Worm (Caenorhabditis elegans): Measurements from ENCODE around the gene C27F2.6.

C27F2.6 gene

DNA sequence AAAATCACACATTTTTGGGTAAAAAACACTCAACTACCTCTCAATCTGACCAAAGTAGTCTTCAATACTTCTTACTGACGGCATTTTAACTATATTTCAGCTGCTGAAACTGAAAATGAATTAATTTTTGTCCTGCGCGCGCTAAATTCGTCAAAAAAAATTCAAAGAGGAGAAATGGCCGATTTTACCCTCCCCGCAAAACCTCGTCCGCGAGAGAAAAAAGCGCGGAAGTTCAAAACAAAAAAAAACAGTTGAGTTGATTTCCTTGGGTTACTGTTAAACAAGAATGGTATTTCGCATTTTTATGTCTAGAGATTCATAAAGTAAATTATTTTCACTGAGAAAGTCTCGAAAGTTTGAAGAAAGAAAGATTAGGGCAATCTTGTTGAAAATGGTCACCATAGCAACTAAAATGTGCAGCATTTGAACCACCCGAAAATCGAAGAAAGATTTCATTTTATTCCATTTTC, 6.6 kb upstream of the C27F2.6 start, which contains the start of the genes C27F2.10 and wdr-60 (continued):
- no peak for TF ChIP-seq nhr-90 (tag; optimal IDR thresholded peaks at IDR 0.05)

DNA sequence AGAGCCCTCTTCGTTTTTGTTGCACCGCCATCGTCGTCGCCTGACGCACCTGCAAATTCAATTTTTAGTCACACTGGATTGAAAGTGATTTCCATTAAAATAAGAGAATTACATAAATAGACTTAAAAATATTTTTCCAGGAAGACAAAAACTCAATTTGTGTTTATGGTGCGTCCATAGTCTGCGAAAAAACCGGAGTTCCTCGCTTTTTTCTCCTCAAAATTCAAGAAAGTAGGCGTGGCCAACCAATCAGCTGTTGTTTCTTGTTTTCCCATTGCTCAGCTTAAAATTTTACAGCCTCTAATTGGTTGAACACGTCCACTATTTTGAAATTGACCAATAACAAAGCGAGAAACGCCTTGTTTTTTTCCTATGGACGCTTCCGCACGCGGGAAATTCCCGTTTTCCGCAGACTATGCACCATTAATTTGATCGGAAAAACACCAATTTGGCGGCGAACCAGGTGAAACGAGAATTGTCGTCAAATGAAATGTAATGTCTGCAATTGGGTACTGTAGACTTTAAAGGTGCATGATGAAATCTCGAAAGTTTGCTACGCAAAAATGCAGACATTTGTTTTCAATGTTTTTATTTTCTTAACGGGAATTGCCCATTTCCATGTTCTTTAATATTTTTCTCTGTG, 4.3 kb upstream of the C27F2.6 start, which contains the start of gene C27F2.7:
Gene C27F2.7 (minus strand): TSS at position 51 of the 643 bp plus-strand sequence.
- no peak for TF ChIP-seq lin-40 (tag; optimal IDR thresholded peaks at IDR 0.05)
- no peak for TF ChIP-seq Y56A3A.18 (GFP tag; IDR thresholded peaks at IDR 0.05)
- peak; percentile 75 for TF ChIP-seq lin-54 (GFP tag; optimal IDR thresholded peaks at IDR 0.05)
- no peak for TF ChIP-seq ccch-3 (GFP tag; optimal IDR thresholded peaks at IDR 0.05)
- TF ChIP-seq mel-28 (tag; optimal IDR thresholded peaks at IDR 0.05; ENCODE audit: borderline replicate concordance) = no peak
- peak; percentile 94 for TF ChIP-seq lsl-1 (GFP tag; optimal IDR thresholded peaks at IDR 0.05)
- TF ChIP-seq ZK185.1 (tag; optimal IDR thresholded peaks at IDR 0.05; ENCODE audit: poor library complexity, severe bottlenecking) = no peak
- peak; percentile 82 for TF ChIP-seq efl-1 (GFP tag; optimal IDR thresholded peaks at IDR 0.05)
- no peak for TF ChIP-seq attf-3 (GFP tag; conservative IDR thresholded peaks at IDR 0.05)
- no peak for TF ChIP-seq zim-3 (tag; optimal IDR thresholded peaks at IDR 0.05)
- TF ChIP-seq madf-8 (GFP tag; conservative IDR thresholded peaks at IDR 0.05) = peak; percentile 90
- no peak for TF ChIP-seq lsy-27 (tag; optimal IDR thresholded peaks at IDR 0.05; ENCODE audit: borderline replicate concordance, insufficient read depth)
- no peak for TF ChIP-seq let-526 (GFP tag; IDR thresholded peaks at IDR 0.05)
- TF ChIP-seq let-607 (tag; optimal IDR thresholded peaks at IDR 0.05) = no peak
- TF ChIP-seq zfh-2 (GFP tag; conservative IDR thresholded peaks at IDR 0.05) = no peak
- peak; percentile 70; the same call in 1 of the 2 replicates for TF ChIP-seq madf-3 (GFP tag; IDR thresholded peaks at IDR 0.05)
- no peak for TF ChIP-seq attf-5 (GFP tag; optimal IDR thresholded peaks at IDR 0.05)
- no peak for TF ChIP-seq ceh-40 (GFP tag; IDR thresholded peaks at IDR 0.05)
- TF ChIP-seq bed-1 (GFP tag; IDR thresholded peaks at IDR 0.05) = no peak
- peak; percentile 95 for TF ChIP-seq nfyb-1 (GFP tag; IDR thresholded peaks at IDR 0.05)
- no peak for TF ChIP-seq lag-1 (GFP tag; IDR thresholded peaks at IDR 0.05)
- TF ChIP-seq snpc-3.4 (tag; optimal IDR thresholded peaks at IDR 0.05) = no peak
- no peak for TF ChIP-seq atf-7 (tag; optimal IDR thresholded peaks at IDR 0.05)
- TF ChIP-seq ztf-18 (tag; optimal IDR thresholded peaks at IDR 0.05) = peak; percentile 46
- no peak for TF ChIP-seq snpc-1.3 (tag; optimal IDR thresholded peaks at IDR 0.05; ENCODE audit: insufficient read depth)
- 0 out of 2 replicates have a peak, but pooled peaks have one; percentile 38 for TF ChIP-seq ztf-25 (GFP tag; IDR thresholded peaks at IDR 0.05)
- TF ChIP-seq cebp-2 (GFP tag; IDR thresholded peaks at IDR 0.05) = no peak
- no peak for TF ChIP-seq nhr-179 (tag; optimal IDR thresholded peaks at IDR 0.05)
- no peak for TF ChIP-seq mes-4 (tag; optimal IDR thresholded peaks at IDR 0.05)
- peak; percentile 60 for TF ChIP-seq tlf-1 (GFP tag; optimal IDR thresholded peaks at IDR 0.05)
- peak; percentile 72 for TF ChIP-seq F49E8.2 (tag; optimal IDR thresholded peaks at IDR 0.05; ENCODE audit: insufficient read depth)
- TF ChIP-seq nhr-80 (tag; optimal IDR thresholded peaks at IDR 0.05) = no peak
- TF ChIP-seq die-1 (tag; optimal IDR thresholded peaks at IDR 0.05) = no peak
- TF ChIP-seq hmg-1.2 (GFP tag; IDR thresholded peaks at IDR 0.05) = peak; percentile 48
- peak; percentile 22; the same call in 1 of the 2 replicates for TF ChIP-seq attf-6 (GFP tag; IDR thresholded peaks at IDR 0.05)
- TF ChIP-seq ceh-27 (GFP tag; optimal IDR thresholded peaks at IDR 0.05) = no peak
- peak; percentile 66 for TF ChIP-seq ekl-4 (GFP tag; IDR thresholded peaks at IDR 0.05)
- no peak for TF ChIP-seq tbx-9 (tag; optimal IDR thresholded peaks at IDR 0.05; ENCODE audit: borderline replicate concordance)
- peak; percentile 68; the same call in 1 of the 2 replicates for TF ChIP-seq B0019.2 (GFP tag; conservative IDR thresholded peaks at IDR 0.05)
- no peak for TF ChIP-seq repo-1 (tag; optimal IDR thresholded peaks at IDR 0.05)
- TF ChIP-seq sea-2 (GFP tag; IDR thresholded peaks at IDR 0.05) = no peak
- no peak for TF ChIP-seq ceh-100 (GFP tag; IDR thresholded peaks at IDR 0.05)
- no peak for TF ChIP-seq ets-4 (GFP tag; optimal IDR thresholded peaks at IDR 0.05)
- no peak for TF ChIP-seq nhr-27 (tag; optimal IDR thresholded peaks at IDR 0.05)

Data from whole organism, young adult.